Worm (Caenorhabditis elegans): ENCODE results near the gene unc-31.

DNA sequence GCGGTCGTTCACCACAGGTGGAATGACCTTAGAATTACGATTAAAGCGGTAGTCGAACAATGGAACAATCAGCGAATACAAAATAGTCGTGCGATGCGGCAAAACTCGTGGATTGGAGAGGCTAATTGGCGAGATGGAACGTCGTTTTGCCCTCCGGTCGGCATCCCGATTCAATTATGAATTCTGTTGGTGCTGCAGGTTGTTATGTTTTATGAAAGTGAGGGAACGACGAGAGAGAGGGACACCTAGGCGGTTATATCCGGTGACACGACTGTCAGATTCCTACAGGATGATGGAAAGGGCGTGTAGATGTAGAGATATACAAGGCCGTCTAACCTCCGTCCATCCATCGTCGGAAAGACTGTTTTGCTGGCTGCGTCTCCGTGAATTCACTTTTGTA, 43.0 kb downstream of the unc-31 start:
- no peak for TF ChIP-seq sem-2 (GFP tag; optimal IDR thresholded peaks at IDR 0.05)
- TF ChIP-seq ztf-11 (tag; optimal IDR thresholded peaks at IDR 0.05) = no peak

All from whole organism, mixed stage, embryonic.